Worm (Caenorhabditis elegans): Measurements from ENCODE around the gene F07C3.9.

The F07C3.9 gene

DNA sequence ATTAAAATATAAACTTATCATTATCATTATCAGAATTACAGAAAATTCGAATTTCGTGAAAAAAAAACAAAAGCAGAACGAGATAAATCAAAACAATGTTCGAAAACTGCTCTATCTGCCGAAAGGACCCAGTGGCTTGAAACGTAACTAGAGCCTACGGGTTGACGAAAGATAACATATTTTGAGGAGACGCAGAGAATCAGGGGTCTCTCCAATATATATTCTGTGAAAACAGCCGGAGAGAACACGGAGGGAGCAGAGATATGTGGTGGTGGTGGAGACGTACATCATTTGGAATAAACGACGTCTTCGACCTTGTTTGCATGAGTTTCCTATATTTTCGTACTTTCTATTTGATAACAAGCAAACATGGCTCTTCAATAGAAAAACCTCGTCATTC, 45.6 kb downstream of the F07C3.9 start:
- TF ChIP-seq blmp-1 (tag; optimal IDR thresholded peaks at IDR 0.05; ENCODE audit: insufficient read depth) (no peak), aly-2 (tag; optimal IDR thresholded peaks at IDR 0.05) (no peak), mbf-1 (tag; optimal IDR thresholded peaks at IDR 0.05) (no peak), elt-1 (tag; optimal IDR thresholded peaks at IDR 0.05) (no peak), C34F6.9 (tag; optimal IDR thresholded peaks at IDR 0.05) (peak; percentile 12), ceh-82 (tag; optimal IDR thresholded peaks at IDR 0.05) (no peak), nhr-10 (tag; optimal IDR thresholded peaks at IDR 0.05) (no peak), F13H6.1 (tag; optimal IDR thresholded peaks at IDR 0.05) (peak; percentile 18), nhr-237 (tag; optimal IDR thresholded peaks at IDR 0.05) (no peak), skn-1 (tag; optimal IDR thresholded peaks at IDR 0.05) (no peak), unc-55 (GFP tag; optimal IDR thresholded peaks at IDR 0.05) (peak; percentile 48)

DNA sequence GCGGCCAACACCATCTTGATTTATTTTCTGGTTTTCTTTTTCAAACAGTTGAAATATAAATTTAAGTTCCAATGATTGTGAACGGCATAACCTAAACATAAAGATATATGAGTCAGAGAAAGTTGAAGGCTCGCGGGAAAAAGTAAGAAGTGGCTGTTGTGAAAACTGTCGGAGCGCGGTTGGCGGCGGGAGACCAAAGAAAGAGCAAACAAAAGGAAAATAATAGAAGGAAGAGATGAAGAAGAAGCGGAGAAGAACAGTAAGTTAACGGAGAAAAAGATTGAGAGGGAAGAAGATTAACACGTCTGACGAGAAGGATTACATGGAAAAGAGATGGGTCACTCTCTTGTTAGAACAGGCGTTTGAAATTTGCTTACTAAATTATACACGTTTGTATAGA, 47.1 kb downstream of the F07C3.9 start, which contains the start of gene inx-10:
Gene inx-10, minus strand, starts transcription at position 101 of the 400 bp plus-strand sequence.
- no peak for TF ChIP-seq sma-3 (GFP tag; optimal IDR thresholded peaks at IDR 0.05)
